Fruit fly (Drosophila melanogaster): ENCODE results near the gene bigmax.
A peak's percentile ranks its signal among the peaks of the same experiment; 100 is the strongest.

Gene bigmax

DNA sequence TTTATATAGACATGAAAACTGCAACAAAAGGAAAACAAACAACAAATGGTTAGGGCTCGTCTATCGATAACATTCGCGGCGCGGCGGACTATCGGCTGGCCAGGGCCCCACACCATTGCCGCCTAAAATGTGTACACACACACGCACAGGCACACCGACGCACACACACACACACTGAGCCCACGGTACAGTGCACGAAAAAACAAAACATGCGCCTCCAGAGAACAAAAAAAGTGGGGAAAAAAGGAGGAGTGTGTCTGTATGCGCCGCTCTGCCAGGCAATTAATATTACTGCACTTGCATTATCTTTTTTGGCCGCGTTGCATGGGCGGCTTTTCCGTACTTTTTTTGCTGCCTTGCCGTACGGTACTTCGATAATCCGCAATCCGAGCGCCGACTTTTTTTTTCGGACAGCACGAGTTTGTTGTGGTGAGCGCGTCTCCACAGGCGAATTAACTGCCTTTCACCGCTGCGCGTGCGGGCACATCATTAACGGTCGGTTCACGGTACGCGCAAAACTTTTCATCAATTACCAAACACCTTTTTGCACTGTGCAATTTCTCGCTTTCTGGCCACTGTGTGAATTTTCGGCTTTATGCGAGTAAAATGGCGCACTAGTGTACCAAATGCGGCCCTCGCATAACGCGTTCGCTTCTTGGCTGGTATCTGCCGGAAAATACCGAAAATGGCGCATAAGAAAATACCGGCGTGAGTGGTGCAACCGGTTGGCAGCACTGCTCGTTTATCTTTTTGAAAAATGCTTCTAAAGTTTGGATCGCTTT lies 24.7 kb downstream of the bigmax start, which contains the start of gene woc (continued):
- TF ChIP-seq pan (optimal IDR thresholded peaks at IDR 0.05) (no peak), pan (GFP tag; optimal IDR thresholded peaks at IDR 0.05 in 1 of 2, IDR thresholded peaks at IDR 0.05 in 1 of 2) (no peak), dan (GFP tag; IDR thresholded peaks at IDR 0.05) (no peak), CG31224 (GFP tag; IDR thresholded peaks at IDR 0.05) (peak; percentile 43; the same call in 1 of the 2 replicates), Asciz (GFP tag; optimal IDR thresholded peaks at IDR 0.05) (no peak), CG17612 (GFP tag; IDR thresholded peaks at IDR 0.05) (no peak), Drgx (GFP tag; IDR thresholded peaks at IDR 0.05) (peak; percentile 74), CkIIα-i1 (GFP tag; IDR thresholded peaks at IDR 0.05) (no peak), CG12769 (tag; optimal IDR thresholded peaks at IDR 0.05) (no peak), slou (GFP tag; optimal IDR thresholded peaks at IDR 0.05) (no peak), CG1024 (GFP tag; IDR thresholded peaks at IDR 0.05) (0 out of 2 replicates have a peak, but pooled peaks have one; percentile 2), Sry-β (GFP tag; optimal IDR thresholded peaks at IDR 0.05) (no peak), chm (GFP tag; IDR thresholded peaks at IDR 0.05) (peak; percentile 63; the same call in 1 of the 2 replicates), YL-1 (GFP tag; optimal IDR thresholded peaks at IDR 0.05) (peak; percentile 68), zfh1 (GFP tag; IDR thresholded peaks at IDR 0.05) (peak; percentile 51; the same call in 2 of the 3 replicates), Stat92E (GFP tag; optimal IDR thresholded peaks at IDR 0.05) (peak in 1 of 3 experiments; percentile 22), CG8765 (GFP tag; IDR thresholded peaks at IDR 0.05) (0 out of 2 replicates have a peak, but pooled peaks have one; percentile 6), Sry-δ (GFP tag; optimal IDR thresholded peaks at IDR 0.05) (peak; percentile 54), croc (GFP tag; conservative IDR thresholded peaks at IDR 0.05) (no peak), CG8944 (GFP tag; optimal IDR thresholded peaks at IDR 0.05) (no peak), HmgZ (tag; optimal IDR thresholded peaks at IDR 0.05) (peak; percentile 49), CG14710 (tag; optimal IDR thresholded peaks at IDR 0.05) (peak; percentile 75), exex (tag; optimal IDR thresholded peaks at IDR 0.05) (no peak), Abd-B (GFP tag; optimal IDR thresholded peaks at IDR 0.05) (no peak), gsb-n (tag; optimal IDR thresholded peaks at IDR 0.05) (no peak), hth (optimal IDR thresholded peaks at IDR 0.05) (no peak), ERR (GFP tag; optimal IDR thresholded peaks at IDR 0.05) (no peak), CG8089 (GFP tag; optimal IDR thresholded peaks at IDR 0.05) (no peak), chif (GFP tag; optimal IDR thresholded peaks at IDR 0.05) (peak in 1 of 2 experiments; percentile 45), CG18764 (GFP tag; optimal IDR thresholded peaks at IDR 0.05) (no peak), gcm (GFP tag; optimal IDR thresholded peaks at IDR 0.05) (no peak), amos (GFP tag; IDR thresholded peaks at IDR 0.05; ENCODE audit: partially characterized antibody) (peak; percentile 85), CG10366 (GFP tag; IDR thresholded peaks at IDR 0.05) (peak; percentile 20; the same call in 1 of the 2 replicates), CG32772 (GFP tag; IDR thresholded peaks at IDR 0.05) (peak; percentile 68), CG17385 (GFP tag; optimal IDR thresholded peaks at IDR 0.05) (no peak), gt (GFP tag; IDR thresholded peaks at IDR 0.05) (no peak), Atf-2 (GFP tag; optimal IDR thresholded peaks at IDR 0.05) (peak; percentile 34), yki (optimal IDR thresholded peaks at IDR 0.05) (no peak), crp (GFP tag; optimal IDR thresholded peaks at IDR 0.05) (no peak), stc (GFP tag; IDR thresholded peaks at IDR 0.05) (peak; percentile 51; the same call in 1 of the 2 replicates), nerfin-1 (tag; optimal IDR thresholded peaks at IDR 0.05) (peak; percentile 40), Ada2b (GFP tag; IDR thresholded peaks at IDR 0.05) (peak; percentile 40; the same call in 1 of the 2 replicates), CG33213 (GFP tag; optimal IDR thresholded peaks at IDR 0.05) (peak; percentile 10), Opbp (GFP tag; IDR thresholded peaks at IDR 0.05; ENCODE audit: partially characterized antibody) (peak; percentile 83), caup (GFP tag; optimal IDR thresholded peaks at IDR 0.05; ENCODE audit: severe bottlenecking) (peak; percentile 8), org-1 (GFP tag; optimal IDR thresholded peaks at IDR 0.05) (peak; percentile 9), run (tag; optimal IDR thresholded peaks at IDR 0.05) (no peak), ken (GFP tag; IDR thresholded peaks at IDR 0.05) (no peak; the same call in 2 of the 3 replicates), ttk (GFP tag; IDR thresholded peaks at IDR 0.05) (peak; percentile 13)

All from whole organism, embryonic.